Worm (Caenorhabditis elegans): Measurements from ENCODE around the gene R155.5.

- TF ChIP-seq snpc-4 (tag; optimal IDR thresholded peaks at IDR 0.05) (no peak), lin-13 (GFP tag; optimal IDR thresholded peaks at IDR 0.05) (no peak)
Measured at ce11 chrIII:1976642-1977041, 6.3 kb upstream of the R155.5 start, which contains the start of gene R155.3.

Data from whole organism, L2 larva.